Worm (Caenorhabditis elegans) whole organism, late embryonic: ENCODE results near the gene ugt-67.

Experiments
- C38D4.7 ChIP-seq: fragments of 200-800 bp; sonication (Bioruptor generic); optimal IDR thresholded peaks from 2 replicates; lab custom pipeline; 2018; ENCODE audit warnings: mild to moderate bottlenecking, missing genetic modification characterization, moderate library complexity, missing compliant biosample characterization
- F13H6.1 ChIP-seq: sonication (generic microtip); optimal IDR thresholded peaks from 2 replicates; lab custom pipeline; 2016; ENCODE audit warnings: missing genetic modification characterization, missing compliant biosample characterization
- K02D7.2 ChIP-seq: sonication (generic microtip); optimal IDR thresholded peaks from 2 replicates; lab custom pipeline; 2017; ENCODE audit warnings: mild to moderate bottlenecking, missing genetic modification characterization, missing compliant biosample characterization
- Y22D7AL.16 ChIP-seq: sonication (generic microtip); optimal IDR thresholded peaks from 2 replicates; lab custom pipeline; 2016; ENCODE audit warnings: missing genetic modification characterization, missing compliant biosample characterization
- ahr-1 ChIP-seq: sonication (generic microtip); optimal IDR thresholded peaks from 2 replicates; lab custom pipeline; 2016; ENCODE audit warnings: missing genetic modification characterization, missing compliant biosample characterization
- ceh-14 ChIP-seq: sonication (generic microtip); optimal IDR thresholded peaks from 2 replicates; lab custom pipeline; 2016; ENCODE audit warnings: missing genotype, missing genetic modification characterization, missing compliant biosample characterization
- ceh-18 ChIP-seq: sonication (generic microtip); optimal IDR thresholded peaks from 2 replicates; lab custom pipeline; 2016; ENCODE audit warnings: missing genetic modification characterization, missing compliant biosample characterization
- ceh-24 ChIP-seq: sonication (generic microtip); optimal IDR thresholded peaks from 2 replicates; lab custom pipeline; 2016; ENCODE audit warnings: mild to moderate bottlenecking, missing genetic modification characterization, missing compliant biosample characterization
- ceh-45 ChIP-seq: fragments of 200-800 bp; sonication (Bioruptor generic); IDR thresholded peaks from 2 replicates; pipeline ENCODE4 v1.3.6; 2022; ENCODE audit warnings: missing genetic modification reagents, missing genetic modification characterization, missing compliant biosample characterization
- ceh-48 ChIP-seq: sonication (generic microtip); optimal IDR thresholded peaks from 2 replicates; lab custom pipeline; 2016; ENCODE audit warnings: missing genetic modification characterization, inconsistent platforms, missing compliant biosample characterization
- ceh-9 ChIP-seq: sonication (generic microtip); optimal IDR thresholded peaks from 2 replicates; lab custom pipeline; 2016; ENCODE audit warnings: mild to moderate bottlenecking, missing genetic modification characterization, inconsistent platforms, missing compliant biosample characterization
- che-1 ChIP-seq: sonication (generic microtip); optimal IDR thresholded peaks from 2 replicates; lab custom pipeline; 2016; ENCODE audit warnings: mild to moderate bottlenecking, missing genetic modification characterization, missing compliant biosample characterization
- dmd-4 ChIP-seq: sonication (generic microtip); optimal IDR thresholded peaks from 2 replicates; lab custom pipeline; 2016; ENCODE audit warnings: borderline replicate concordance, missing genetic modification characterization, missing compliant biosample characterization
- dve-1 ChIP-seq: sonication (generic microtip); optimal IDR thresholded peaks from 2 replicates; lab custom pipeline; 2017; ENCODE audit warnings: antibody characterized with exemption, mild to moderate bottlenecking, missing genetic modification characterization, missing compliant biosample characterization
- elt-4 ChIP-seq: sonication (generic microtip); optimal IDR thresholded peaks from 2 replicates; lab custom pipeline; 2016; ENCODE audit warnings: missing genetic modification characterization, missing compliant biosample characterization
- ets-4 ChIP-seq: sonication (generic microtip); optimal IDR thresholded peaks from 2 replicates; lab custom pipeline; 2016; ENCODE audit warnings: missing genetic modification characterization, missing compliant biosample characterization
- eyg-1 ChIP-seq: sonication (generic microtip); optimal IDR thresholded peaks from 2 replicates; lab custom pipeline; 2016; ENCODE audit warnings: missing genotype, missing genetic modification characterization, missing compliant biosample characterization
- fkh-10 ChIP-seq: fragments of 150-350 bp; optimal IDR thresholded peaks from 2 replicates; lab custom pipeline; 2014; ENCODE audit warnings: missing biosample characterization, missing genetic modification reagents, missing genetic modification characterization
- fkh-6 ChIP-seq: sonication (generic microtip); optimal IDR thresholded peaks from 2 replicates; lab custom pipeline; 2016; ENCODE audit warnings: missing genetic modification characterization, missing compliant biosample characterization
- gmeb-2 ChIP-seq: sonication (generic microtip); optimal IDR thresholded peaks from 2 replicates; lab custom pipeline; 2016; ENCODE audit warnings: missing genetic modification characterization, inconsistent platforms, missing compliant biosample characterization
- hlh-30 ChIP-seq: sonication (generic microtip); optimal IDR thresholded peaks from 2 replicates; lab custom pipeline; 2017; ENCODE audit warnings: antibody characterized with exemption, missing genetic modification characterization, missing compliant biosample characterization; ENCODE audit not compliant: insufficient read depth
- hlh-6 ChIP-seq: sonication (generic microtip); optimal IDR thresholded peaks from 2 replicates; lab custom pipeline; 2016; ENCODE audit warnings: missing genotype, missing genetic modification characterization, missing compliant biosample characterization
- hlh-8 ChIP-seq: sonication (generic microtip); optimal IDR thresholded peaks from 2 replicates; lab custom pipeline; 2016; ENCODE audit warnings: missing genotype, missing genetic modification characterization, missing compliant biosample characterization
- lim-6 ChIP-seq: sonication (generic microtip); optimal IDR thresholded peaks from 2 replicates; lab custom pipeline; 2016; ENCODE audit warnings: missing genetic modification characterization, missing compliant biosample characterization
- lin-11 ChIP-seq: fragments of 200-800 bp; sonication (Bioruptor generic); optimal IDR thresholded peaks from 2 replicates; lab custom pipeline; 2018; ENCODE audit warnings: mild to moderate bottlenecking, missing genetic modification characterization, missing compliant biosample characterization
- madf-2 ChIP-seq: sonication (generic microtip); optimal IDR thresholded peaks from 2 replicates; lab custom pipeline; 2017; ENCODE audit warnings: missing genetic modification characterization, missing compliant biosample characterization
- nhr-11 ChIP-seq: fragments of 150-350 bp; optimal IDR thresholded peaks from 2 replicates; lab custom pipeline; 2014; ENCODE audit warnings: missing biosample characterization, missing genetic modification characterization
- nhr-232 ChIP-seq: sonication (generic microtip); optimal IDR thresholded peaks from 2 replicates; lab custom pipeline; 2016; ENCODE audit warnings: missing genetic modification characterization, missing compliant biosample characterization
- npax-4 ChIP-seq: sonication (generic microtip); optimal IDR thresholded peaks from 2 replicates; lab custom pipeline; 2016; ENCODE audit warnings: missing genetic modification characterization, missing compliant biosample characterization
- odd-2 ChIP-seq: sonication (generic microtip); optimal IDR thresholded peaks from 2 replicates; lab custom pipeline; 2017; ENCODE audit warnings: antibody characterized with exemption, mild to moderate bottlenecking, missing genetic modification characterization, missing compliant biosample characterization
- pag-3 ChIP-seq: sonication (generic microtip); optimal IDR thresholded peaks from 2 replicates; lab custom pipeline; 2016; ENCODE audit warnings: missing compliant biosample characterization, missing genetic modification characterization, borderline replicate concordance
- pax-1 ChIP-seq: fragments of 150-350 bp; optimal IDR thresholded peaks from 2 replicates; lab custom pipeline; 2014; ENCODE audit warnings: missing biosample characterization, missing genetic modification characterization
- sdc-2 ChIP-seq: sonication (generic microtip); optimal IDR thresholded peaks from 2 replicates; lab custom pipeline; 2016; ENCODE audit warnings: missing genotype, missing genetic modification characterization, missing compliant biosample characterization
- sox-2 ChIP-seq: fragments of 200-800 bp; sonication (Bioruptor generic); IDR thresholded peaks from 2 replicates; pipeline ENCODE4 v1.3.6; 2022; ENCODE audit warnings: missing genetic modification reagents, missing genetic modification characterization, missing compliant biosample characterization
- syd-9 ChIP-seq: sonication (generic microtip); optimal IDR thresholded peaks from 2 replicates; lab custom pipeline; 2016; ENCODE audit warnings: mild to moderate bottlenecking, missing genetic modification characterization, moderate library complexity, missing compliant biosample characterization
- tbx-2 ChIP-seq: sonication (generic microtip); optimal IDR thresholded peaks from 2 replicates; lab custom pipeline; 2016; ENCODE audit warnings: missing genetic modification characterization, missing compliant biosample characterization
- ttx-3 ChIP-seq: sonication (generic microtip); optimal IDR thresholded peaks from 2 replicates; lab custom pipeline; 2016; ENCODE audit warnings: missing genetic modification reagents, missing genetic modification characterization, missing compliant biosample characterization
- unc-3 ChIP-seq, 2 experiments: fragments of 200-800 bp in 1 of 2; sonication (Bioruptor generic) in 1 of 2; sonication (generic microtip) in 1 of 2; conservative IDR thresholded peaks in 1 of 2; optimal IDR thresholded peaks in 1 of 2; 2 replicates each; pipeline versions ENCODE4 v1.3.6 to Lab custom; 2016 to 2022; ENCODE audit warnings: missing compliant biosample characterization in 2 of 2, missing genetic modification characterization in 2 of 2, missing genetic modification reagents in 1 of 2
- unc-55 ChIP-seq: sonication (generic microtip); optimal IDR thresholded peaks from 2 replicates; lab custom pipeline; 2017; ENCODE audit warnings: missing biosample characterization, missing genetic modification reagents, missing genetic modification characterization
- unc-86 ChIP-seq: sonication (generic microtip); optimal IDR thresholded peaks from 2 replicates; lab custom pipeline; 2016; ENCODE audit warnings: missing genetic modification characterization, missing compliant biosample characterization
- ztf-16 ChIP-seq: sonication (generic microtip); optimal IDR thresholded peaks from 2 replicates; lab custom pipeline; 2017; ENCODE audit warnings: missing genetic modification characterization, missing compliant biosample characterization

ugt-67 gene

DNA sequence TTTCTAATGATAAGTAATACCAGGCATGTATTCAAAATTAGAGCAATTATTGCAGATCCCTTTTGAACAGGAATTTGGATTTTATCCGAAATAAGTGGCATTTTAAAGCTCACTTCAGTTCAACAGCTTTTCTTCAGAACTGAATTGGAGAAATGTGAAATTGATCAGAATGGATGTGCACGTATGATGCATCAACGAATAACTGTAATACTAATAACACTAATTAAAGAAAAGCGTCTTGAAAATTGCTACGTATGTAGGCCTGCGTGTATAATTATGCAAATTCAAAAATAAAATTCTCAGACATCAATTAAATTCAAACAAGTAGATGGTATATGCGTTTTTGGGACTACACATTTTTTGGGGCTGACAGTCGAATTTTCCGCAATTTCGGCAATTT is 28.7 kb downstream of the ugt-67 start, which contains the start of gene str-205:
str-205 (minus strand) TSS at position 101 of the 400 bp plus-strand sequence.
- no peak for TF ChIP-seq ceh-45 (GFP tag; lab: Robert Waterston, UW)
- TF ChIP-seq sdc-2 (tag; lab: Kevin White, UChicago) = no peak
- TF ChIP-seq lin-11 = no peak
- no peak for TF ChIP-seq tbx-2 (tag; lab: Kevin White, UChicago)
- TF ChIP-seq dve-1 (tag; lab: Kevin White, UChicago) = no peak
- TF ChIP-seq odd-2 (tag; lab: Kevin White, UChicago) = no peak
- no peak for TF ChIP-seq ets-4 (tag; lab: Kevin White, UChicago)
- TF ChIP-seq ceh-24 (tag; lab: Kevin White, UChicago) = no peak
- no peak for TF ChIP-seq fkh-10 (GFP tag; lab: Kevin White, UChicago)
- no peak for TF ChIP-seq unc-3 (GFP tag; conservative IDR thresholded peaks at IDR 0.05; lab: Robert Waterston, UW)
- TF ChIP-seq unc-3 (tag; optimal IDR thresholded peaks at IDR 0.05; lab: Kevin White, UChicago) = no peak

DNA sequence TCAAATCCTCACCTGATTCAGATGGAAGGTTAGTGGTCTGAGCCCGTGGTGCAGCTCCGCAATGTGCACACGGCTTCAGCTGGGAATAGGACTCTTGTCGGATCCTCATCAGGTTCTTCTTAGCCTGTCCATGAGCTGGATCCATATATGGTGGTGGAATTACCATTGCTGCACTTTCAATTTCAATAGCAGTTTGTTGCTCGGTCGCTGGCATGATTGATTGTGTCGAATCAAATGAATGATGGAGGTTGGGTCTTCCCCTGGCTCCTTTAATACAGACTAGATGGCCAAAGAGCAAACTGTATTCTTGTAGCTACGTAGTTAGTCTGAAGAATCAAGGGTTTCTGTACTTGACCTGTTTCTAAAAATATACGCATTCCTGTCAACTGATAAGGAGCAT is 31.6 kb downstream of the ugt-67 start, which contains the start of gene C02E7.10:
C02E7.10 (minus strand) TSS at position 232 of the 400 bp plus-strand sequence.
- TF ChIP-seq ceh-45 (GFP tag; lab: Robert Waterston, UW) (no peak), ceh-24 (tag; lab: Kevin White, UChicago) (no peak), hlh-30 (tag; lab: Kevin White, UChicago) (no peak), ceh-18 (tag; lab: Kevin White, UChicago) (no peak), pax-1 (no peak), madf-2 (tag; lab: Kevin White, UChicago) (no peak), ceh-48 (tag; lab: Kevin White, UChicago) (no peak), pag-3 (tag; lab: Kevin White, UChicago) (no peak), npax-4 (tag; lab: Kevin White, UChicago) (no peak), sox-2 (GFP tag; lab: Robert Waterston, UW) (no peak)

DNA sequence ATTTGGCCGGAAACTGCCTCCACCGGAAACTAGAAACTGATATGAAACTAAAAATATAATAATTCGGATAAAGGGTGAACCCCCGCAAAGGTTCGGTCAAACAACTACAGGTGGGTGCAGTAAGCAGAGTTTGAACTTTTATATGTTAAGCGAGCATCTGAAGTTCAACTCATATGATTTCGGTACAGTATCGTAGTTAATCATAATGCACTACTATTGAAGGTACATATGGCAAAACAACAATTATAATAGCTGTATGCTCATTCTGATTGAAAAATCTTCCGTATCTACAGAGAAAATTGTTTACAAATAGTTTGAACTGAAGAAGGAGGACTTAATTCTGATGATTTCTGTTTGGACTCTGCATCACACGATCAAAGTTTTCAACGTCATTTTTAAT is 32.1 kb downstream of the ugt-67 start:
- TF ChIP-seq ceh-24 (tag; lab: Kevin White, UChicago) = no peak
- TF ChIP-seq fkh-6 = no peak
- TF ChIP-seq ahr-1 (tag; lab: Kevin White, UChicago) = no peak
- no peak for TF ChIP-seq sox-2 (GFP tag; lab: Robert Waterston, UW)
- no peak for TF ChIP-seq ceh-9 (tag; lab: Kevin White, UChicago)
- no peak for TF ChIP-seq hlh-8 (tag; lab: Kevin White, UChicago)
- no peak for TF ChIP-seq che-1
- TF ChIP-seq ceh-18 (tag; lab: Kevin White, UChicago) = no peak
- TF ChIP-seq hlh-6 (tag; lab: Kevin White, UChicago) = no peak
- no peak for TF ChIP-seq gmeb-2 (tag; lab: Kevin White, UChicago)
- no peak for TF ChIP-seq unc-3 (GFP tag; conservative IDR thresholded peaks at IDR 0.05; lab: Robert Waterston, UW)
- no peak for TF ChIP-seq unc-3 (tag; optimal IDR thresholded peaks at IDR 0.05; lab: Kevin White, UChicago)
- TF ChIP-seq lin-11 = no peak
- TF ChIP-seq syd-9 (tag; lab: Kevin White, UChicago) = no peak
- TF ChIP-seq nhr-11 (tag; lab: Kevin White, UChicago) = no peak
- TF ChIP-seq madf-2 (tag; lab: Kevin White, UChicago) = no peak
- TF ChIP-seq unc-55 = no peak

DNA sequence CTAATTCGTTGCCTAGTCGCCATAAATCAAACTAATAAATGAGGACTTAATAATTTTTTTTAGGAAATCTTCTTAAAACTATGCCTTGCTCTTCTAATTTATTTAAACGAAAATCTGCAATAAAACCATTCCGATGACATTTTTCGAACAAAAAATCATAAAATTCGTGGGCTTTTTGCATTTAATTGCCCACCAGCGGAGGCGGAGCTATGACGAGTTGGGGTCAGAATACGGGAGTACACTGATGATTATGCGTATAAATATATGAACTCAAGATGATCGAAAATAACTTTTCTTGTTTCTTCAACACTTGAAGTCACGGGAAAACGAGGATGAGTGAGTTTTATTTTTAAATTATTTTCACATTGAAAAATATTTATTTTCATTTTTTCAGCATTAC is 33.2 kb downstream of the ugt-67 start, which contains the start of gene catp-2:
catp-2 (plus strand) TSS at position 301 of the 400 bp plus-strand sequence.
- no peak for TF ChIP-seq ceh-48 (tag; lab: Kevin White, UChicago)
- TF ChIP-seq lim-6 (tag; lab: Kevin White, UChicago) = no peak
- TF ChIP-seq syd-9 (tag; lab: Kevin White, UChicago) = no peak
- TF ChIP-seq pag-3 (tag; lab: Kevin White, UChicago) = no peak
- no peak for TF ChIP-seq Y22D7AL.16
- TF ChIP-seq F13H6.1 (tag; lab: Kevin White, UChicago) = no peak
- no peak for TF ChIP-seq nhr-232 (tag; lab: Kevin White, UChicago)
- TF ChIP-seq, all 69 proteins: peak for 0

DNA sequence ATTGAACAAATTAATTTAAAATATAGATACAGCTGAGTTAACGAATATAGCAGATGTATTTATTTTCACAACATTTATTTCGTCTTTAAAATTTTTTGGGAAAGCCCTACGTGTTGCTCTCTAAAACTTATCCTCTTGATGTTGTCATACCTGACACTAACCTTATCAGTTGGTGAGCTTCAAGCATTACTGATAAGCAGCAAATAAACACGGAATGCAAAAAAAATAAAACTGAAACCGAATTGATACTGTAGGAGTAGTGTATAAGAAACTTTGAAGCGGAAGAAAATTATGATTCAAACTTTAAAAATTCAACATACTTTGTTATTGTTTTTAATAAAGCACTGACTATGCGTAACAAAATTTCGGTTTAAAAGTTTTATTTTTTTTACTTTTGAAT is 33.9 kb downstream of the ugt-67 start:
- TF ChIP-seq dmd-4 (tag; lab: Kevin White, UChicago) = no peak
- no peak for TF ChIP-seq odd-2 (tag; lab: Kevin White, UChicago)
- no peak for TF ChIP-seq elt-4 (tag; lab: Kevin White, UChicago)
- TF ChIP-seq C38D4.7 (GFP tag; lab: Kevin White, UChicago) = no peak
- TF ChIP-seq tbx-2 (tag; lab: Kevin White, UChicago) = no peak
- no peak for TF ChIP-seq ceh-14 (tag; lab: Kevin White, UChicago)
- no peak for TF ChIP-seq lin-11
- TF ChIP-seq dve-1 (tag; lab: Kevin White, UChicago) = no peak
- TF ChIP-seq ztf-16 (tag; lab: Kevin White, UChicago) = no peak
- no peak for TF ChIP-seq unc-86 (tag; lab: Kevin White, UChicago)
- TF ChIP-seq ttx-3 (tag; lab: Kevin White, UChicago) = no peak
- TF ChIP-seq gmeb-2 (tag; lab: Kevin White, UChicago) = no peak
- TF ChIP-seq pax-1 = no peak
- no peak for TF ChIP-seq eyg-1
- TF ChIP-seq madf-2 (tag; lab: Kevin White, UChicago) = no peak
- TF ChIP-seq syd-9 (tag; lab: Kevin White, UChicago) = no peak
- no peak for TF ChIP-seq K02D7.2 (tag; lab: Kevin White, UChicago)
- TF ChIP-seq, all 69 proteins: peak for 0
